Worm (Caenorhabditis elegans): ENCODE measurements around the gene cki-2.

Gene cki-2

ce11 chrII:7791408-7792050 is 24.8 kb upstream of the cki-2 start:
- TF ChIP-seq blmp-1 (tag; optimal IDR thresholded peaks at IDR 0.05) (peak; percentile 61), grh-1 (GFP tag; IDR thresholded peaks at IDR 0.05) (peak; percentile 75), C04F5.9 (tag; optimal IDR thresholded peaks at IDR 0.05) (no peak), ama-1 (optimal IDR thresholded peaks at IDR 0.05) (peak; percentile 29), mdl-1 (tag; optimal IDR thresholded peaks at IDR 0.05) (no peak), lin-14 (GFP tag; optimal IDR thresholded peaks at IDR 0.05) (peak; percentile 67), elt-3 (tag; optimal IDR thresholded peaks at IDR 0.05) (peak in 4 of 6 experiments; percentile 20 to 74 (median 44)), nhr-84 (tag; optimal IDR thresholded peaks at IDR 0.05) (no peak), unc-30 (tag; optimal IDR thresholded peaks at IDR 0.05) (no peak), jun-1 (tag; optimal IDR thresholded peaks at IDR 0.05) (no peak), sup-37 (GFP tag; optimal IDR thresholded peaks at IDR 0.05) (no peak), efl-1 (optimal IDR thresholded peaks at IDR 0.05) (no peak), efl-1 (GFP tag; optimal IDR thresholded peaks at IDR 0.05 in 1 of 2) (peak in 1 of 2 experiments; percentile 41), nhr-90 (tag; optimal IDR thresholded peaks at IDR 0.05; ENCODE audit: poor library complexity) (no peak), nhr-47 (tag; optimal IDR thresholded peaks at IDR 0.05) (peak; percentile 7), lsy-2 (tag; optimal IDR thresholded peaks at IDR 0.05) (peak; percentile 6 to 32), nhr-19 (GFP tag; conservative IDR thresholded peaks at IDR 0.05) (peak; percentile 18; the same call in 1 of the 2 replicates), pax-3 (tag; optimal IDR thresholded peaks at IDR 0.05) (no peak), nhr-71 (tag; optimal IDR thresholded peaks at IDR 0.05) (peak; percentile 8), nhr-85 (tag) (peak; percentile 94)

DNA sequence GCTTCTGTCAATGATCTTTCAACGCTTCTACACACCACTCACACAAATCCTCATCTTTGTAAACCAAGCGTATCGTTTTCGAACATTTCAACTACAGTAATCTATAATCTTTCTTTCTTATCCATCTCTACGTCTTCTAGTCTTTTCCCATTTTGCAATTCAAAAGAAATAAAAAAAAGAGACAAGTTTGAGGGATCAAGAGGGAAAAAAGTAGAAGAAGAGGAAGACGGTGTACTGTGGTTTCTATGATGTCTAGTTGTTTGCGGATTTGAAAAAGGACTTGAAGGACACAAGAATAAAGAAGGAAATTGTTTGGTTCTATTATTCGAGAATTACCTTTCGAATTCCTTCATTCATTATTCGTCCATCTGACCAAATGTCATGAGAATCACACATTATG is 23.8 kb upstream of the cki-2 start:
- TF ChIP-seq nhr-85 (tag): peak; percentile 89
- peak in 1 of 2 experiments; percentile 59 for TF ChIP-seq lsy-2 (tag; optimal IDR thresholded peaks at IDR 0.05)
- peak; percentile 68 for TF ChIP-seq lin-14 (GFP tag; optimal IDR thresholded peaks at IDR 0.05)
- TF ChIP-seq sup-37 (GFP tag; optimal IDR thresholded peaks at IDR 0.05): no peak
- TF ChIP-seq egl-27 (tag; optimal IDR thresholded peaks at IDR 0.05): no peak
- no peak for TF ChIP-seq nhr-77 (tag; optimal IDR thresholded peaks at IDR 0.05)
- TF ChIP-seq mep-1 (tag; optimal IDR thresholded peaks at IDR 0.05): peak; percentile 50
- peak in 2 of 6 experiments; percentile 6 to 40 for TF ChIP-seq elt-3 (tag; optimal IDR thresholded peaks at IDR 0.05)
- TF ChIP-seq nhr-20 (tag; optimal IDR thresholded peaks at IDR 0.05): peak; percentile 26
- TF ChIP-seq blmp-1 (tag; optimal IDR thresholded peaks at IDR 0.05): peak; percentile 50
- no peak for TF ChIP-seq sox-4 (tag; optimal IDR thresholded peaks at IDR 0.05)
- TF ChIP-seq snu-23 (GFP tag; optimal IDR thresholded peaks at IDR 0.05): peak; percentile 42

DNA sequence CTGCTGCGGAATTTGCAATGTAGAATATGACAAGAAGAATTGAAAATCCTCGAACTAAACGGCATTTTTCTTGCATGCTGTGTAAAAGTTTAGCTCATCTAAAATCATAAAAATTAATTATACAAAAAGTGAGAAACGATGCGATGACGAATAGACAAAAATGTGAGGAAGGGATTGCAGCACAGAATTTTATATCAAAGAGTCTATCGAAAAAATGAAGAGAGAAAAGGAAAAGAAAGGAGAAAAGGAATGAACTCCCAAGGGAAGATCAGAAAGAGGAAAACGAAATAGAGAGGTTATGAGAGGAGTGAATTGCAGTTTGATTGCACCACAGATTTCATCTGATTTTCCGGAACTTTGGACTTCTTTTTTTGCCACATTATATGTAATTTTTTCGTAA is 22.1 kb upstream of the cki-2 start, which contains the start of gene glr-4:
glr-4 (minus strand) TSS at position 101 of the 400 bp plus-strand sequence.
- TF ChIP-seq fkh-8 (tag; optimal IDR thresholded peaks at IDR 0.05) (no peak), zip-4 (GFP tag; optimal IDR thresholded peaks at IDR 0.05) (no peak), isw-1 (GFP tag; IDR thresholded peaks at IDR 0.05) (no peak), ztf-11 (tag; optimal IDR thresholded peaks at IDR 0.05) (no peak), zag-1 (tag; optimal IDR thresholded peaks at IDR 0.05) (no peak), ces-1 (GFP tag; optimal IDR thresholded peaks at IDR 0.05) (no peak), alr-1 (tag; optimal IDR thresholded peaks at IDR 0.05; ENCODE audit: borderline replicate concordance) (no peak), tbx-2 (tag; optimal IDR thresholded peaks at IDR 0.05) (no peak), skn-1 (tag; optimal IDR thresholded peaks at IDR 0.05) (no peak), vab-15 (tag; optimal IDR thresholded peaks at IDR 0.05) (no peak), hlh-17 (GFP tag; optimal IDR thresholded peaks at IDR 0.05; ENCODE audit: borderline replicate concordance) (no peak), elt-3 (tag; optimal IDR thresholded peaks at IDR 0.05) (no peak), C34B4.2 (tag; optimal IDR thresholded peaks at IDR 0.05) (no peak), aha-1 (tag; optimal IDR thresholded peaks at IDR 0.05) (no peak), C04F5.9 (tag; optimal IDR thresholded peaks at IDR 0.05) (no peak), efl-1 (optimal IDR thresholded peaks at IDR 0.05) (no peak), efl-1 (GFP tag; optimal IDR thresholded peaks at IDR 0.05 in 1 of 2) (no peak)

Data from whole organism, L1 larva.